Worm (Caenorhabditis elegans) whole organism, young adult: ENCODE measurements around the gene ifb-2.

Experiments
- ama-1 ChIP-seq, 3 experiments: fragments of 150-350 bp in 1 of 3; sonication (generic microtip) in 2 of 3; optimal IDR thresholded peaks; 2 replicates each; lab custom pipeline; 2014 to 2018; ENCODE audit warnings: missing biosample characterization in 2 of 3, missing genetic modification characterization in 2 of 3, missing genetic modification reagents in 2 of 3
- attf-6 ChIP-seq: fragments of 200-800 bp; sonication (Bioruptor generic); IDR thresholded peaks from 2 replicates; pipeline ENCODE4 v1.3.6; 2022; ENCODE audit warnings: missing genetic modification reagents, missing genetic modification characterization, missing compliant biosample characterization
- dpl-1 ChIP-seq: fragments of 150-350 bp; optimal IDR thresholded peaks from 2 replicates; lab custom pipeline; 2014; ENCODE audit warnings: missing biosample characterization, missing genetic modification reagents, missing genetic modification characterization
- ets-4 ChIP-seq: fragments of 200-800 bp; sonication (Bioruptor generic); optimal IDR thresholded peaks from 2 replicates; lab custom pipeline; 2018; ENCODE audit warnings: mild to moderate bottlenecking, missing genetic modification characterization, missing compliant biosample characterization
- gei-17 ChIP-seq: fragments of 200-800 bp; sonication (Bioruptor generic); optimal IDR thresholded peaks from 2 replicates; lab custom pipeline; 2018; ENCODE audit warnings: mild to moderate bottlenecking, missing genetic modification characterization, missing compliant biosample characterization
- hrde-1 ChIP-seq: sonication (generic microtip); optimal IDR thresholded peaks from 2 replicates; lab custom pipeline; 2016; ENCODE audit warnings: missing genetic modification characterization, mild to moderate bottlenecking, missing compliant biosample characterization, moderate library complexity, missing genotype, missing genetic modification reagents, borderline replicate concordance
- nfya-1 ChIP-seq: sonication (generic microtip); optimal IDR thresholded peaks from 2 replicates; lab custom pipeline; 2017; ENCODE audit warnings: antibody characterized with exemption, missing compliant biosample characterization, missing genetic modification characterization, borderline replicate concordance; ENCODE audit not compliant: insufficient read depth
- nhr-120 ChIP-seq: fragments of 200-800 bp; sonication (Bioruptor generic); IDR thresholded peaks from 2 replicates; pipeline ENCODE4 v1.3.6; 2022; ENCODE audit warnings: missing genetic modification characterization, missing compliant biosample characterization
- sdz-38 ChIP-seq: sonication (generic microtip); optimal IDR thresholded peaks from 2 replicates; lab custom pipeline; 2016; ENCODE audit warnings: missing genotype, missing genetic modification characterization, missing compliant biosample characterization

- TF ChIP-seq dpl-1 (GFP tag; lab: Kevin White, UChicago) (no peak), nhr-120 (GFP tag; lab: Robert Waterston, UW) (no peak), ets-4 (GFP tag; lab: Kevin White, UChicago) (no peak), hrde-1 (tag; lab: Kevin White, UChicago) (no peak), attf-6 (GFP tag; lab: Robert Waterston, UW) (no peak), ama-1 (optimal IDR thresholded peaks at IDR 0.05; lab: Kevin White, UChicago) (no peak), ama-1 (GFP tag; optimal IDR thresholded peaks at IDR 0.05; lab: Kevin White, UChicago) (no peak), nfya-1 (tag; lab: Kevin White, UChicago) (no peak), sdz-38 (tag; lab: Kevin White, UChicago) (no peak), gei-17 (GFP tag; lab: Kevin White, UChicago) (no peak)
Observed at ce11 chrII:5777372-5777771, 27.4 kb downstream of the ifb-2 start.
